Fruit fly (Drosophila melanogaster): Measurements from ENCODE around the gene Abcd3.

Abcd3 gene

dm6 chrX:19754705-19755403 is 4.3 kb downstream of the Abcd3 start:
- TF ChIP-seq gl (tag; optimal IDR thresholded peaks at IDR 0.05) (no peak), CG4496 (GFP tag; IDR thresholded peaks at IDR 0.05) (0 out of 3 replicates have a peak, but pooled peaks have one; percentile 22)

DNA sequence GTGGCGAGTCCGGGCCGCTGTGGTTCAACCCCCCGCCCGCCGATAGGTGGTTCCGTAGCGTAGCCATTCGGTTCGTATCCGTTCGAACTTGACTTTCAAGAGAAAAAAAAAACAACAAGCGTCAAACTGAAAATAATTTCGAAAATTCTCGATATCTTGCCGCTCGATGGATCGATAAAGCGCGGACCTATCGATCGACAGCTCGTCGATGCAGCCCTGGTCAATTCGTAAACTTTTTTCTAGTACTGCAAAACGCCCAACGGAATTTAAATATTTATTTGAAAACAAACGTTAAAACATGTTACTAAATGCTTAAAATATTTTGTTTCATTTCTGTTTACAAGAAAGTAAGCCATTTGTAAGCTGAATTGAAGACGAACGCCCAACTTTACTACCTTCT is 11.6 kb downstream of the Abcd3 start:
- no peak for TF ChIP-seq CG32121 (GFP tag; IDR thresholded peaks at IDR 0.05)
- TF ChIP-seq CG12605 (GFP tag; IDR thresholded peaks at IDR 0.05): no peak
- TF ChIP-seq CG4496 (GFP tag; IDR thresholded peaks at IDR 0.05): no peak
- TF ChIP-seq CG9948 (tag; optimal IDR thresholded peaks at IDR 0.05): no peak
- no peak for TF ChIP-seq fd96Ca (GFP tag; IDR thresholded peaks at IDR 0.05)
- no peak for TF ChIP-seq CG8301 (tag; optimal IDR thresholded peaks at IDR 0.05)
- no peak for TF ChIP-seq CG14655 (GFP tag; optimal IDR thresholded peaks at IDR 0.05)
- no peak for TF ChIP-seq Pif1A (GFP tag; optimal IDR thresholded peaks at IDR 0.05)
- no peak for TF ChIP-seq EcR (GFP tag; optimal IDR thresholded peaks at IDR 0.05)
- no peak for TF ChIP-seq CG34367 (tag; optimal IDR thresholded peaks at IDR 0.05)
- no peak for TF ChIP-seq Snoo (tag; optimal IDR thresholded peaks at IDR 0.05)
- TF ChIP-seq Pif1B (GFP tag; optimal IDR thresholded peaks at IDR 0.05): no peak
- no peak for TF ChIP-seq rn (GFP tag; IDR thresholded peaks at IDR 0.05)
- no peak for TF ChIP-seq CG13204 (GFP tag; optimal IDR thresholded peaks at IDR 0.05)
- TF ChIP-seq Ets98B (GFP tag; IDR thresholded peaks at IDR 0.05): no peak
- TF ChIP-seq CG17806 (tag; optimal IDR thresholded peaks at IDR 0.05): no peak
- TF ChIP-seq CG8159 (tag; optimal IDR thresholded peaks at IDR 0.05): no peak
- TF ChIP-seq CG15710 (tag; optimal IDR thresholded peaks at IDR 0.05): no peak

DNA sequence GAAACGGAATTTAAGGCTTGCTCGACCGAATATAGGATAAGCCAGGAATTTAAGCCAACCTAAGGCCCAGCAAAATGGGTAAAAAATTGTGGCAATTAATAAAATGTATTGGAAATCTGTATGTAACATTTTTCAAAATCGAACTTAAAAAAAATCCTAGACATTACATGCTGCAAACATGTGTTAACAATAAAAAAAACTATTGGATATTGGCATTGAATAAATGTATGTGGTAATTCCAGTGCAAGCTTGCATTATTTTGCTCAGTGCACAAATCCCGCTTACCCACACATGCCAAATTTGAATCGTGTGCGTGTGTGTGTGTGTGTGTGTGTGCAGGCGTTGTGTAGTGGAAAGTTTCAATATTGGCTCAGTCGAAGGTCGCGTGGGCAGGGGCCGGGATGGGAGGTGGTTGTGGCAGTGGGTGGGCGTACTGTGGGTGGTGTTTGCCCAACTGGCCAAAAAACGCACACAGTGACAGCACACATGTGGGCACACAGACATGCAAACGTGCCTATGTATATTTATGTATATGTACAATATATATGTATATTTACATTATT is 13.0 kb downstream of the Abcd3 start:
- TF ChIP-seq gl (tag; optimal IDR thresholded peaks at IDR 0.05) (no peak), CG12605 (GFP tag; IDR thresholded peaks at IDR 0.05) (no peak), CG4496 (GFP tag; IDR thresholded peaks at IDR 0.05) (no peak), Ets98B (GFP tag; IDR thresholded peaks at IDR 0.05) (no peak), CG13204 (GFP tag; optimal IDR thresholded peaks at IDR 0.05) (no peak)

DNA sequence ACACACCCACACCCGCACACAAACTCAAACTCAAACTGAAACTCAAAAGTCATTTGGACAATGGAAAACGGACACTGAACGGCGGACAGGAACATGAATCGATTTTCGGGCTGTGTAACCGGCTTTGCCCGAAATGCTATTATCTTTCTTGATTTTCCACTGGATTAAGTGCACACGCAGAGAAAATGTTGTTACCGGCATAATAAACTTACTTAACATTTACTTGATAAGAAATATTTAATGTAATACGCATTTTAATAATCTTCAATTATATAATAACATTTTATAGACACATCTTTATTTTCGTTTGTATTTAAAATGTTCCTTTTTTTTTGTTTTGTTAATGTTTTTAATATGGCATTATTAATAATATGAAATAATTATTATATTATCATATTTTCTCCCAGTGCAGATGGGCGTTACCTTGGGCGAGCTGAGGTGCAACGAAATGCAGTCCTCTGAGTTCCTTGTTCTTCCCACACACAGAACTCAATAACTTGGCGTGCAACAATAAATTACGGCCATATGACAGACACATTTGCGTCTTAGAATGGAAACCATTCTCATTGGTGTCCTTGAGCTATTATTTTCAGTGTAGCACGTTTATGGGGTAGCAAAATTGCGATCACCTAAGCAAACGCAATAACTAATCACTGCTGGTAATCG is 14.4 kb downstream of the Abcd3 start, which contains the start of gene CG12702:
TSS of gene CG12702 (minus strand) at position 51 of the 666 bp plus-strand sequence.
- TF ChIP-seq EcR (GFP tag; optimal IDR thresholded peaks at IDR 0.05) (no peak), rn (GFP tag; IDR thresholded peaks at IDR 0.05) (no peak), Pif1B (GFP tag; optimal IDR thresholded peaks at IDR 0.05) (no peak)

DNA sequence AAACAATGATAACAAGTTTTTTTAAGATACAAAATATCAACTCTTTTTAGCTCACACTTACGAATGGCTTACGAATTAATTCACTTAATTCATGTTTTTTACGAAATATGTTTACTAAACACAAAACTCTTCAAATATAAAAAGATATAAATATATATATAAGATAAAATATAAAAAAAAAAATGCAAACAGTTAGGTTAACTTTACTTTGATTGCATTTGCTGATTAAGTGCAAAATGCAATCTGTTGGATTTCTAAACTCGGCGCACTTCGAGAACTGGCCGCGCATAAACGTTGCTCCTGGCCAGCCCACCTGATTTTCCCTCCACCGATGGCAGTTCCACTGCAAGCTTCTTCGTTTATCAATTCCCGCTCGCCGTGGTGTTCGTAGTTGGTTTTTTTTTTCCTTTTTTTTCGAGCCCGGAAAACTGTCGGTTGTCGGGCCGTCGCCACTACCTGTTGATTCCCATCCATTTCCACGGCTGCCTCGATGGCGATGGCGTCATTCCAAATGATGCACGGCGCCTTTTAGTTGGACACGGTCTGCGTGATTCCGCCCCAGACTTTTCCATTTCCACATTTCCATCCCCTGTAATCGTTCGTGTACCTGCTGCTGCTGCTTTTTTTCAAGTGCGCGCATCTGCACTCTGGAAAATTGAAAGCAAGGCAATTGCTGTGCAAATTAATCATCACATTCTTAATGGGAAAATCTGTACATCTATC is 15.1 kb downstream of the Abcd3 start:
- TF ChIP-seq CG10348 (GFP tag; IDR thresholded peaks at IDR 0.05) (no peak), D1 (tag; optimal IDR thresholded peaks at IDR 0.05) (no peak), EcR (GFP tag; optimal IDR thresholded peaks at IDR 0.05) (no peak), Ets98B (GFP tag; IDR thresholded peaks at IDR 0.05) (no peak), CG4496 (GFP tag; IDR thresholded peaks at IDR 0.05) (no peak), CG32121 (GFP tag; IDR thresholded peaks at IDR 0.05) (no peak), Snoo (tag; optimal IDR thresholded peaks at IDR 0.05) (no peak), CG8159 (tag; optimal IDR thresholded peaks at IDR 0.05) (peak; percentile 2), CG14655 (GFP tag; optimal IDR thresholded peaks at IDR 0.05) (peak; percentile 19), CG12605 (GFP tag; IDR thresholded peaks at IDR 0.05) (no peak), Pif1B (GFP tag; optimal IDR thresholded peaks at IDR 0.05) (no peak), gl (tag; optimal IDR thresholded peaks at IDR 0.05) (no peak), CG13204 (GFP tag; optimal IDR thresholded peaks at IDR 0.05) (no peak), Pif1A (GFP tag; optimal IDR thresholded peaks at IDR 0.05) (no peak), fd96Ca (GFP tag; IDR thresholded peaks at IDR 0.05) (no peak), CG17806 (tag; optimal IDR thresholded peaks at IDR 0.05) (no peak), CG9948 (tag; optimal IDR thresholded peaks at IDR 0.05) (no peak)

- TF ChIP-seq CG12605 (GFP tag; IDR thresholded peaks at IDR 0.05): peak; percentile 7; the same call in 1 of the 2 replicates
- no peak for TF ChIP-seq CG10348 (GFP tag; IDR thresholded peaks at IDR 0.05)
- TF ChIP-seq CG14655 (GFP tag; optimal IDR thresholded peaks at IDR 0.05): peak; percentile 49
- TF ChIP-seq gl (tag; optimal IDR thresholded peaks at IDR 0.05): peak; percentile 27
- TF ChIP-seq CG32121 (GFP tag; IDR thresholded peaks at IDR 0.05): no peak
- peak; percentile 39 for TF ChIP-seq CG15710 (tag; optimal IDR thresholded peaks at IDR 0.05)
- peak; percentile 37 for TF ChIP-seq Snoo (tag; optimal IDR thresholded peaks at IDR 0.05)
- TF ChIP-seq CG8301 (tag; optimal IDR thresholded peaks at IDR 0.05): peak; percentile 45
- TF ChIP-seq fd96Ca (GFP tag; IDR thresholded peaks at IDR 0.05): no peak
- TF ChIP-seq Ets98B (GFP tag; IDR thresholded peaks at IDR 0.05): no peak
- TF ChIP-seq CG9948 (tag; optimal IDR thresholded peaks at IDR 0.05): peak; percentile 58
- no peak for TF ChIP-seq CG13204 (GFP tag; optimal IDR thresholded peaks at IDR 0.05)
- no peak for TF ChIP-seq EcR (GFP tag; optimal IDR thresholded peaks at IDR 0.05)
- TF ChIP-seq D1 (tag; optimal IDR thresholded peaks at IDR 0.05): no peak
- TF ChIP-seq rn (GFP tag; IDR thresholded peaks at IDR 0.05): no peak
- TF ChIP-seq Pif1B (GFP tag; optimal IDR thresholded peaks at IDR 0.05): peak; percentile 51
- TF ChIP-seq CG8159 (tag; optimal IDR thresholded peaks at IDR 0.05): peak; percentile 54
- peak; percentile 18 for TF ChIP-seq Pif1A (GFP tag; optimal IDR thresholded peaks at IDR 0.05)
- TF ChIP-seq CG17806 (tag; optimal IDR thresholded peaks at IDR 0.05): peak; percentile 64
- 0 out of 3 replicates have a peak, but pooled peaks have one; percentile 27 for TF ChIP-seq CG4496 (GFP tag; IDR thresholded peaks at IDR 0.05)
- TF ChIP-seq CG34367 (tag; optimal IDR thresholded peaks at IDR 0.05): peak; percentile 46
Observed at dm6 chrX:19769821-19770519, 19.4 kb downstream of the Abcd3 start.

Data from whole organism, pupa.